Worm (Caenorhabditis elegans) whole organism, L2 larva: ENCODE measurements around the gene tyr-1.

Source experiments
- mbf-1 ChIP-seq: sonication (generic microtip); optimal IDR thresholded peaks from 2 replicates; lab custom pipeline; 2017; ENCODE audit warnings: missing biosample characterization, missing genetic modification characterization
- nhr-12 ChIP-seq: fragments of 150-350 bp; optimal IDR thresholded peaks from 2 replicates; lab custom pipeline; 2014; ENCODE audit warnings: missing biosample characterization, missing genetic modification characterization
- unc-62 ChIP-seq: fragments of 150-350 bp; optimal IDR thresholded peaks from 2 replicates; lab custom pipeline; 2014; ENCODE audit warnings: missing biosample characterization, missing genetic modification reagents, missing genetic modification characterization
- ztf-11 ChIP-seq: sonication (generic microtip); optimal IDR thresholded peaks from 2 replicates; lab custom pipeline; 2017; ENCODE audit warnings: missing biosample characterization, missing genetic modification characterization

ce11 chrIII:7854494-7855184 is 18.9 kb upstream of the tyr-1 start, which contains the start of gene rpl-35:
- TF ChIP-seq nhr-12 (tag; lab: Kevin White, UChicago) (peak; percentile 72), mbf-1 (tag; lab: Kevin White, UChicago) (peak; percentile 66), unc-62 (GFP tag; lab: Kevin White, UChicago) (peak; percentile 96), ztf-11 (tag; lab: Kevin White, UChicago) (peak; percentile 76)
